Worm (Caenorhabditis elegans): ENCODE results near the gene ppm-1.A.

ce11 chrV:10539114-10539513 is 2.9 kb upstream of the ppm-1.A start, which contains the start of gene F25D1.8:
- TF ChIP-seq ztf-11 (tag; optimal IDR thresholded peaks at IDR 0.05) (no peak), snpc-4 (tag; optimal IDR thresholded peaks at IDR 0.05) (no peak)

Data from whole organism, mixed stage, embryonic.